Fruit fly (Drosophila melanogaster) whole organism, embryonic: ENCODE results near the gene Doa.
A peak's percentile ranks its signal among the peaks of the same experiment; 100 is the strongest.

Source experiments
- CG10147 ChIP-seq: fragments of 200-800 bp; sonication (Bioruptor generic); optimal IDR thresholded peaks from 2 replicates; lab custom pipeline; 2019; ENCODE audit warnings: missing biosample characterization, mild to moderate bottlenecking, missing genetic modification characterization, moderate library complexity
- CG10979 ChIP-seq: fragments of 200-800 bp; sonication (Bioruptor generic); optimal IDR thresholded peaks from 2 replicates; lab custom pipeline; 2018; ENCODE audit warnings: missing biosample characterization, mild to moderate bottlenecking, missing genetic modification characterization, moderate library complexity
- CG12219 ChIP-seq: fragments of 200-800 bp; sonication (Bioruptor generic); optimal IDR thresholded peaks from 3 replicates; lab custom pipeline; 2018; ENCODE audit warnings: missing biosample characterization, mild to moderate bottlenecking, missing genetic modification characterization
- CG13296 ChIP-seq: fragments of 200-800 bp; sonication (Bioruptor generic); optimal IDR thresholded peaks from 3 replicates; lab custom pipeline; 2018; ENCODE audit warnings: missing biosample characterization, mild to moderate bottlenecking, missing genetic modification characterization
- CG15011 ChIP-seq: fragments of 200-800 bp; sonication (Bioruptor generic); optimal IDR thresholded peaks from 3 replicates; lab custom pipeline; 2018; ENCODE audit warnings: missing biosample characterization, mild to moderate bottlenecking, missing genetic modification characterization
- CG15479 ChIP-seq: fragments of 200-800 bp; sonication (Bioruptor generic); optimal IDR thresholded peaks from 3 replicates; lab custom pipeline; 2019; ENCODE audit warnings: missing biosample characterization, mild to moderate bottlenecking, missing genetic modification characterization, moderate library complexity
- CG17568 ChIP-seq: fragments of 200-800 bp; sonication (Bioruptor generic); optimal IDR thresholded peaks from 2 replicates; lab custom pipeline; 2018; ENCODE audit warnings: missing biosample characterization, mild to moderate bottlenecking, missing genetic modification characterization, moderate library complexity
- CG17612 ChIP-seq: fragments of 200-800 bp; sonication (Bioruptor generic); IDR thresholded peaks from 2 replicates; pipeline ENCODE4 v1.3.6; 2022; ENCODE audit warnings: missing biosample characterization, missing genetic modification characterization
- CG31388 ChIP-seq: fragments of 200-800 bp; sonication (Bioruptor generic); optimal IDR thresholded peaks from 2 replicates; lab custom pipeline; 2016; ENCODE audit warnings: missing biosample characterization, missing genetic modification characterization
- CG3995 ChIP-seq: fragments of 200-800 bp; sonication (Bioruptor generic); optimal IDR thresholded peaks from 3 replicates; lab custom pipeline; 2016; ENCODE audit warnings: missing biosample characterization, missing genetic modification characterization
- CG43689 ChIP-seq: fragments of 200-800 bp; sonication (Bioruptor generic); IDR thresholded peaks from 2 replicates; pipeline ENCODE4 v1.3.6; 2022; ENCODE audit warnings: missing biosample characterization, missing genetic modification characterization
- CG6765 ChIP-seq: fragments of 200-800 bp; sonication (Bioruptor generic); optimal IDR thresholded peaks from 3 replicates; lab custom pipeline; 2017; ENCODE audit warnings: missing biosample characterization, mild to moderate bottlenecking, missing genetic modification characterization
- CG7987 ChIP-seq: fragments of 200-800 bp; sonication (Bioruptor generic); optimal IDR thresholded peaks from 2 replicates; lab custom pipeline; 2018; ENCODE audit warnings: missing biosample characterization, mild to moderate bottlenecking, missing genetic modification characterization, moderate library complexity
- CG8281 ChIP-seq: fragments of 200-800 bp; sonication (Bioruptor generic); optimal IDR thresholded peaks from 2 replicates; lab custom pipeline; 2018; ENCODE audit warnings: missing biosample characterization, mild to moderate bottlenecking, missing genetic modification characterization, moderate library complexity
- CG8924 ChIP-seq: fragments of 200-800 bp; optimal IDR thresholded peaks from 3 replicates; lab custom pipeline; 2019; ENCODE audit warnings: missing biosample characterization, mild to moderate bottlenecking, missing genetic modification characterization, moderate library complexity
- Doc2 ChIP-seq: fragments of 200-800 bp; sonication (Bioruptor generic); IDR thresholded peaks from 2 replicates; pipeline ENCODE4 v1.3.6; 2022; ENCODE audit warnings: missing biosample characterization, missing genetic modification characterization
- HLH3B ChIP-seq: fragments of 200-800 bp; sonication (Bioruptor generic); IDR thresholded peaks from 2 replicates; pipeline ENCODE4 v1.3.6; 2022; ENCODE audit warnings: missing biosample characterization, missing genetic modification characterization
- MBD-R2 ChIP-seq: fragments of 200-800 bp; sonication (Bioruptor generic); IDR thresholded peaks from 2 replicates; pipeline ENCODE4 v1.3.6; 2022; ENCODE audit warnings: missing biosample characterization, missing genetic modification characterization
- Neu2 ChIP-seq: fragments of 200-800 bp; sonication (Bioruptor generic); optimal IDR thresholded peaks from 3 replicates; lab custom pipeline; 2016; ENCODE audit warnings: missing biosample characterization, missing genetic modification characterization, borderline replicate concordance
- Nf-YA ChIP-seq: fragments of 200-800 bp; sonication (Bioruptor generic); IDR thresholded peaks from 2 replicates; pipeline ENCODE4 v1.3.6; 2022; ENCODE audit warnings: missing biosample characterization, missing genetic modification characterization
- Opbp ChIP-seq: fragments of 200-800 bp; sonication (Bioruptor generic); IDR thresholded peaks from 3 replicates; pipeline ENCODE4 v1.3.6; 2022; ENCODE audit warnings: missing biosample characterization, missing genetic modification characterization; ENCODE audit not compliant: partially characterized antibody
- Optix ChIP-seq: fragments of 200-800 bp; sonication (Bioruptor generic); IDR thresholded peaks from 3 replicates; pipeline ENCODE4 v1.3.6; 2022; ENCODE audit warnings: missing biosample characterization, missing genetic modification characterization
- Rfx ChIP-seq: fragments of 200-800 bp; sonication (Bioruptor generic); IDR thresholded peaks from 2 replicates; pipeline ENCODE4 v1.3.6; 2022; ENCODE audit warnings: missing biosample characterization, missing genetic modification characterization
- Six4 ChIP-seq: fragments of 200-800 bp; sonication (Bioruptor generic); optimal IDR thresholded peaks from 2 replicates; lab custom pipeline; 2016; ENCODE audit warnings: missing biosample characterization, missing genetic modification characterization
- al ChIP-seq: fragments of 200-800 bp; sonication (Bioruptor generic); IDR thresholded peaks from 2 replicates; pipeline ENCODE4 v1.3.6; 2022; ENCODE audit warnings: missing biosample characterization, missing genetic modification characterization
- ap ChIP-seq: fragments of 200-800 bp; sonication (Bioruptor generic); IDR thresholded peaks from 2 replicates; pipeline ENCODE4 v1.3.6; 2022; ENCODE audit warnings: missing biosample characterization, missing genetic modification characterization
- bbx ChIP-seq: fragments of 200-800 bp; sonication (Bioruptor generic); IDR thresholded peaks from 2 replicates; pipeline ENCODE4 v1.3.6; 2022; ENCODE audit warnings: missing biosample characterization, missing genetic modification characterization; ENCODE audit not compliant: partially characterized antibody
- cas ChIP-seq: fragments of 200-800 bp; sonication (Bioruptor generic); IDR thresholded peaks from 2 replicates; pipeline ENCODE4 v1.3.6; 2022; ENCODE audit warnings: missing biosample characterization, missing genetic modification characterization
- corto ChIP-seq: fragments of 200-800 bp; sonication (Bioruptor generic); optimal IDR thresholded peaks from 2 replicates; lab custom pipeline; 2016; ENCODE audit warnings: missing biosample characterization, mild to moderate bottlenecking, missing genetic modification characterization, moderate library complexity
- crc ChIP-seq: fragments of 200-800 bp; sonication (Bioruptor generic); optimal IDR thresholded peaks from 2 replicates; lab custom pipeline; 2016; ENCODE audit warnings: missing biosample characterization, missing genetic modification characterization
- dan ChIP-seq: fragments of 200-800 bp; sonication (Bioruptor generic); IDR thresholded peaks from 2 replicates; pipeline ENCODE4 v1.3.6; 2022; ENCODE audit warnings: missing biosample characterization, missing genetic modification characterization
- dati ChIP-seq: fragments of 200-800 bp; sonication (Bioruptor generic); IDR thresholded peaks from 2 replicates; pipeline ENCODE4 v1.3.6; 2022; ENCODE audit warnings: missing biosample characterization, missing genetic modification characterization
- exex ChIP-seq: fragments of 200-800 bp; sonication (Bioruptor generic); optimal IDR thresholded peaks from 4 replicates; lab custom pipeline; 2018; ENCODE audit warnings: missing biosample characterization, mild to moderate bottlenecking, missing genetic modification characterization, moderate library complexity
- fd96Cb ChIP-seq: fragments of 200-800 bp; sonication (Bioruptor generic); optimal IDR thresholded peaks from 2 replicates; lab custom pipeline; 2018; ENCODE audit warnings: missing biosample characterization, mild to moderate bottlenecking, missing genetic modification characterization, moderate library complexity
- h ChIP-seq: fragments of >200 bp; optimal IDR thresholded peaks from 2 replicates; lab custom pipeline; 2017
- hbn ChIP-seq: fragments of 200-800 bp; sonication (Bioruptor generic); IDR thresholded peaks from 2 replicates; pipeline ENCODE4 v1.3.6; 2022; ENCODE audit warnings: missing biosample characterization, missing genetic modification characterization; ENCODE audit not compliant: partially characterized antibody
- ind ChIP-seq: fragments of 200-800 bp; sonication (Bioruptor generic); optimal IDR thresholded peaks from 3 replicates; lab custom pipeline; 2016; ENCODE audit warnings: missing biosample characterization, missing genetic modification characterization
- inv ChIP-seq: fragments of 200-800 bp; sonication (Bioruptor generic); IDR thresholded peaks from 2 replicates; pipeline ENCODE4 v1.3.6; 2022; ENCODE audit warnings: missing biosample characterization, missing genetic modification characterization; ENCODE audit not compliant: partially characterized antibody
- lov ChIP-seq, 2 experiments: fragments of 200-800 bp in 1 of 2; fragments of >200 bp in 1 of 2; sonication (Bioruptor generic) in 1 of 2; IDR thresholded peaks in 1 of 2; optimal IDR thresholded peaks in 1 of 2; 2 replicates in 1 of 2; 3 replicates in 1 of 2; pipeline versions ENCODE4 v1.3.6 to Lab custom; 2017 to 2022; ENCODE audit warnings: missing biosample characterization in 1 of 2, missing genetic modification characterization in 1 of 2
- nerfin-2 ChIP-seq: fragments of 200-800 bp; sonication (Bioruptor generic); IDR thresholded peaks from 2 replicates; pipeline ENCODE4 v1.3.6; 2022; ENCODE audit warnings: missing biosample characterization, missing genetic modification characterization; ENCODE audit not compliant: partially characterized antibody
- nom ChIP-seq: fragments of 200-800 bp; sonication (Bioruptor generic); optimal IDR thresholded peaks from 2 replicates; lab custom pipeline; 2017; ENCODE audit warnings: missing biosample characterization, missing genetic modification characterization, mild to moderate bottlenecking, moderate library complexity, missing genetic modification reagents
- onecut ChIP-seq: fragments of 200-800 bp; sonication (Bioruptor generic); IDR thresholded peaks from 2 replicates; pipeline ENCODE4 v1.3.6; 2022; ENCODE audit warnings: missing biosample characterization, missing genetic modification characterization
- phol ChIP-seq: fragments of 200-800 bp; sonication (Bioruptor generic); optimal IDR thresholded peaks from 3 replicates; lab custom pipeline; 2018; ENCODE audit warnings: missing biosample characterization, mild to moderate bottlenecking, missing genetic modification characterization, moderate library complexity
- sens ChIP-seq: fragments of 200-800 bp; sonication (Bioruptor generic); peaks from one replicate; lab custom pipeline; 2016; ENCODE audit warnings: missing biosample characterization, missing genetic modification characterization
- so ChIP-seq: fragments of 200-800 bp; sonication (Bioruptor generic); IDR thresholded peaks from 3 replicates; pipeline ENCODE4 v1.3.6; 2022; ENCODE audit warnings: missing biosample characterization, missing genetic modification characterization
- tio ChIP-seq: fragments of 200-800 bp; sonication (Bioruptor generic); optimal IDR thresholded peaks from 2 replicates; lab custom pipeline; 2017; ENCODE audit warnings: missing biosample characterization, missing genetic modification characterization, inconsistent platforms
- ttk ChIP-seq: fragments of 200-800 bp; sonication (Bioruptor generic); IDR thresholded peaks from 2 replicates; pipeline ENCODE4 v2.1.2; 2022; ENCODE audit warnings: missing biosample characterization, missing genetic modification characterization
- tx ChIP-seq: fragments of 200-800 bp; sonication (Bioruptor generic); optimal IDR thresholded peaks from 2 replicates; lab custom pipeline; 2016; ENCODE audit warnings: missing biosample characterization, missing genetic modification characterization

The Doa gene

DNA sequence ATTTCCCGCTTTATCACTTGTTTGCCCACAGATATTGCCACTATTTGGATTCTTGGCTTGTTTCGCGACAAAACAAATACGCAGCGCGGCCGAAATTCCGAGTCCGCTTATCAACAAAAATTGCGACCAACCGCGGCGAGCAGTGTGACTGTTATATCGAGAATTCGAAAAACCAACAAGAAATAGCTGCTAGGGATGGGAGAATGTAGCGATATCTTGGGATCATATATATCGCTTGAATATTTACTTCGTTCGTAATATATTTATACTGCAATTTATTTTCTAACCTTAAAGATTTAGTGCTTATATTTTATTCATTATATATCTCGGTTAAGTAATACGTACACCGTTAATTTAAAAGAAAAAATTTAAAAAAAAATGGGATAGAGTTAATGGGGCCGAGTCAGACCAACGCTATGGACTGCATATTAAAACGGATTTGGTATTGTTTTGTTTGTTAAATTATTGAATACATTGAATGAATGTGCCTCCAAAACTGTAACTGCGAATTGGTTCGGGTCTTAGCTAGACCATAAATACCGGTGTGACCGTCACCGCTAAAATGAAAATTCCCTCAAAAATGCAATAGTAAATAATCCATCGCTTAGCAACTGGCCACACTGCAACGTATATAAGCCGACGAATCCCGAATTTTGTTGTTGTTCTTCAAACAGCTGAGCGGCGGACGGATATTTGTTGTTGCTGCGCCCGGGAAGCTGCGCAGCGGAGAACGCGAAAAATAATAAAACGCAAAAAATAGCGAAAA is 43.1 kb upstream of the Doa start, which contains the start of the genes Apc and spg (continued):
- TF ChIP-seq so (GFP tag; lab: Robert Waterston, UW) (peak; percentile 44; the same call in 2 of the 3 replicates), CG8281 (no peak), bbx (GFP tag; lab: Robert Waterston, UW) (peak; percentile 78), sens (GFP tag; lab: Kevin White, UChicago) (peak; percentile 90), corto (GFP tag; lab: Kevin White, UChicago) (no peak), CG3995 (GFP tag; lab: Kevin White, UChicago) (peak; percentile 91), CG13296 (GFP tag; lab: Kevin White, UChicago) (peak; percentile 56), CG43689 (GFP tag; lab: Robert Waterston, UW) (no peak), fd96Cb (tag; lab: Kevin White, UChicago) (peak; percentile 2), nom (GFP tag; lab: Kevin White, UChicago) (peak; percentile 77), CG31388 (GFP tag; lab: Kevin White, UChicago) (no peak), Optix (peak; percentile 38; the same call in 1 of the 3 replicates), al (0 out of 2 replicates have a peak, but pooled peaks have one; percentile 10), ttk (peak; percentile 29; the same call in 1 of the 2 replicates), CG17568 (no peak), CG17612 (GFP tag; lab: Robert Waterston, UW) (no peak), phol (peak; percentile 59), tx (no peak), CG7987 (peak; percentile 76), CG15011 (peak; percentile 8), lov (optimal IDR thresholded peaks at IDR 0.05; lab: Kevin White, UChicago) (no peak), lov (GFP tag; IDR thresholded peaks at IDR 0.05; lab: Robert Waterston, UW) (0 out of 3 replicates have a peak, but pooled peaks have one; percentile 25), dati (GFP tag; lab: Robert Waterston, UW) (no peak), nerfin-2 (GFP tag; lab: Robert Waterston, UW) (peak; percentile 57; the same call in 1 of the 2 replicates), Doc2 (GFP tag; lab: Robert Waterston, UW) (no peak), ap (no peak), tio (GFP tag; lab: Kevin White, UChicago) (no peak), CG8924 (tag; lab: Kevin White, UChicago) (peak; percentile 11), inv (GFP tag; lab: Robert Waterston, UW) (peak; percentile 61), CG10147 (GFP tag; lab: Kevin White, UChicago) (peak; percentile 29), cas (GFP tag; lab: Robert Waterston, UW) (no peak), onecut (GFP tag; lab: Robert Waterston, UW) (no peak), Six4 (GFP tag; lab: Kevin White, UChicago) (no peak), crc (GFP tag; lab: Kevin White, UChicago) (no peak), CG15479 (GFP tag; lab: Kevin White, UChicago) (peak; percentile 89), dan (no peak), MBD-R2 (GFP tag; lab: Robert Waterston, UW) (peak; percentile 62), exex (tag; lab: Kevin White, UChicago) (no peak), CG6765 (GFP tag; lab: Kevin White, UChicago) (peak; percentile 63), Neu2 (no peak), Opbp (peak; percentile 70), CG12219 (GFP tag; lab: Kevin White, UChicago) (peak; percentile 63), Rfx (GFP tag; lab: Robert Waterston, UW) (peak; percentile 46), HLH3B (peak; percentile 32; the same call in 1 of the 2 replicates), h (lab: Kevin White, UChicago) (no peak), ind (GFP tag; lab: Kevin White, UChicago) (peak; percentile 26), Nf-YA (GFP tag; lab: Robert Waterston, UW) (0 out of 2 replicates have a peak, but pooled peaks have one; percentile 19), CG10979 (tag; lab: Kevin White, UChicago) (peak; percentile 14), hbn (peak; percentile 61)
